Fruit fly (Drosophila melanogaster) whole organism, embryonic: ENCODE results near the gene tbrd-1.
A peak's percentile ranks its signal among the peaks of the same experiment; 100 is the strongest.

ENCODE experiments used
- ATbp ChIP-seq: fragments of 200-800 bp; sonication (Bioruptor generic); optimal IDR thresholded peaks from 2 replicates; lab custom pipeline; 2017; ENCODE audit warnings: missing biosample characterization, mild to moderate bottlenecking, missing genetic modification characterization, missing genetic modification reagents
- Asciz ChIP-seq: fragments of 200-800 bp; sonication (Bioruptor generic); optimal IDR thresholded peaks from 2 replicates; lab custom pipeline; 2017; ENCODE audit warnings: missing biosample characterization, mild to moderate bottlenecking, missing genetic modification characterization, missing genetic modification reagents
- CG10209 ChIP-seq: fragments of 200-800 bp; sonication (Bioruptor generic); optimal IDR thresholded peaks from 3 replicates; lab custom pipeline; 2017; ENCODE audit warnings: missing biosample characterization, mild to moderate bottlenecking, missing genetic modification characterization, missing genetic modification reagents
- CG12299 ChIP-seq: fragments of 200-800 bp; sonication (Bioruptor generic); optimal IDR thresholded peaks from 2 replicates; lab custom pipeline; 2018; ENCODE audit warnings: missing biosample characterization, mild to moderate bottlenecking, missing genetic modification characterization
- CG12391 ChIP-seq: fragments of 200-800 bp; sonication (Bioruptor generic); optimal IDR thresholded peaks from 3 replicates; lab custom pipeline; 2018; ENCODE audit warnings: missing biosample characterization, mild to moderate bottlenecking, missing genetic modification characterization, moderate library complexity
- CG13624 ChIP-seq: fragments of 200-800 bp; sonication (Bioruptor generic); optimal IDR thresholded peaks from 2 replicates; lab custom pipeline; 2016; ENCODE audit warnings: missing biosample characterization, missing genetic modification characterization
- CG15011 ChIP-seq: fragments of 200-800 bp; sonication (Bioruptor generic); optimal IDR thresholded peaks from 3 replicates; lab custom pipeline; 2018; ENCODE audit warnings: missing biosample characterization, mild to moderate bottlenecking, missing genetic modification characterization
- CG1602 ChIP-seq: fragments of 200-800 bp; sonication (Bioruptor generic); optimal IDR thresholded peaks from 3 replicates; lab custom pipeline; 2016; ENCODE audit warnings: missing biosample characterization, missing genetic modification characterization
- CG1647 ChIP-seq: fragments of 200-800 bp; sonication (Bioruptor generic); optimal IDR thresholded peaks from 3 replicates; lab custom pipeline; 2016; ENCODE audit warnings: missing biosample characterization, missing genetic modification characterization
- CG16815 ChIP-seq: fragments of 200-800 bp; sonication (Bioruptor generic); optimal IDR thresholded peaks from 3 replicates; lab custom pipeline; 2017; ENCODE audit warnings: missing biosample characterization, mild to moderate bottlenecking, missing genetic modification characterization
- CG17361 ChIP-seq: fragments of 200-800 bp; sonication (Bioruptor generic); IDR thresholded peaks from 3 replicates; pipeline ENCODE4 v1.3.6; 2022; ENCODE audit warnings: missing biosample characterization, missing genetic modification characterization
- CG17802 ChIP-seq: fragments of 200-800 bp; sonication (Bioruptor generic); optimal IDR thresholded peaks from 2 replicates; lab custom pipeline; 2018; ENCODE audit warnings: missing biosample characterization, mild to moderate bottlenecking, missing genetic modification characterization, moderate library complexity
- CG2129 ChIP-seq: fragments of 200-800 bp; sonication (Bioruptor generic); IDR thresholded peaks from 2 replicates; pipeline ENCODE4 v1.3.6; 2022; ENCODE audit warnings: missing biosample characterization, missing genetic modification characterization; ENCODE audit not compliant: partially characterized antibody
- CG31441 ChIP-seq: fragments of 200-800 bp; sonication (Bioruptor generic); IDR thresholded peaks from 2 replicates; pipeline ENCODE4 v1.3.6; 2022; ENCODE audit warnings: missing biosample characterization, missing genetic modification characterization
- CG4424 ChIP-seq: fragments of 200-800 bp; sonication (Bioruptor generic); optimal IDR thresholded peaks from 3 replicates; lab custom pipeline; 2016; ENCODE audit warnings: missing biosample characterization, missing genetic modification characterization
- CG8089 ChIP-seq: fragments of 200-800 bp; sonication (Bioruptor generic); optimal IDR thresholded peaks from 3 replicates; lab custom pipeline; 2016; ENCODE audit warnings: missing biosample characterization, missing genetic modification characterization
- CG8290 ChIP-seq, 3 experiments: fragments of 200-800 bp; sonication (Bioruptor generic); optimal IDR thresholded peaks; 2 replicates each; lab custom pipeline; 2016 to 2019; ENCODE audit warnings: missing biosample characterization in 3 of 3, missing genetic modification characterization in 3 of 3, mild to moderate bottlenecking in 2 of 3, moderate library complexity in 1 of 3
- Dek ChIP-seq: fragments of 200-800 bp; sonication (Bioruptor generic); optimal IDR thresholded peaks from 3 replicates; lab custom pipeline; 2019; ENCODE audit warnings: missing biosample characterization, mild to moderate bottlenecking, missing genetic modification characterization, moderate library complexity
- Doc3 ChIP-seq: fragments of 200-800 bp; sonication (Bioruptor generic); IDR thresholded peaks from 3 replicates; pipeline ENCODE4 v1.3.6; 2022; ENCODE audit warnings: missing biosample characterization, missing genetic modification characterization; ENCODE audit not compliant: partially characterized antibody
- Dp ChIP-seq: fragments of 200-800 bp; sonication (Bioruptor generic); optimal IDR thresholded peaks from 2 replicates; lab custom pipeline; 2018; ENCODE audit warnings: missing biosample characterization, mild to moderate bottlenecking, missing genetic modification characterization, moderate library complexity
- E2f2 ChIP-seq: fragments of 200-800 bp; sonication (Bioruptor generic); IDR thresholded peaks from 2 replicates; pipeline ENCODE4 v1.3.6; 2022; ENCODE audit warnings: missing biosample characterization, missing genetic modification characterization
- Gug ChIP-seq: fragments of 200-800 bp; sonication (Bioruptor generic); IDR thresholded peaks from 4 replicates; pipeline ENCODE4 v1.3.6; 2022; ENCODE audit warnings: missing biosample characterization, missing genetic modification characterization
- H15 ChIP-seq: fragments of 200-800 bp; sonication (Bioruptor generic); IDR thresholded peaks from 3 replicates; pipeline ENCODE4 v1.3.6; 2022; ENCODE audit warnings: missing biosample characterization, missing genetic modification characterization
- Hr3 ChIP-seq: fragments of 200-800 bp; sonication (Bioruptor generic); optimal IDR thresholded peaks from 3 replicates; lab custom pipeline; 2016; ENCODE audit warnings: missing biosample characterization, missing genetic modification characterization
- NC2β ChIP-seq: fragments of 200-800 bp; sonication (Bioruptor generic); optimal IDR thresholded peaks from 2 replicates; lab custom pipeline; 2016; ENCODE audit warnings: missing biosample characterization, missing genetic modification characterization
- Ptx1 ChIP-seq: fragments of 200-800 bp; sonication (Bioruptor generic); IDR thresholded peaks from 2 replicates; pipeline ENCODE4 v1.3.6; 2022; ENCODE audit warnings: missing biosample characterization, missing genetic modification characterization
- Side ChIP-seq: fragments of 200-800 bp; sonication (Bioruptor generic); optimal IDR thresholded peaks from 2 replicates; lab custom pipeline; 2016; ENCODE audit warnings: missing biosample characterization, missing genetic modification characterization
- Vsx1 ChIP-seq: fragments of 200-800 bp; sonication (Bioruptor generic); optimal IDR thresholded peaks from 2 replicates; lab custom pipeline; 2017; ENCODE audit warnings: missing biosample characterization, mild to moderate bottlenecking, missing genetic modification characterization, missing genetic modification reagents
- abd-A ChIP-seq: fragments of 200-800 bp; sonication (Bioruptor generic); optimal IDR thresholded peaks from 3 replicates; lab custom pipeline; 2019; ENCODE audit warnings: missing biosample characterization, mild to moderate bottlenecking, missing genetic modification characterization, moderate library complexity
- bcd ChIP-seq: fragments of 200-800 bp; sonication (Bioruptor generic); optimal IDR thresholded peaks from 2 replicates; lab custom pipeline; 2017; ENCODE audit warnings: missing biosample characterization, mild to moderate bottlenecking, missing genetic modification characterization
- bsh ChIP-seq, 2 experiments: fragments of 200-800 bp; sonication (Bioruptor generic); optimal IDR thresholded peaks; 2 replicates each; lab custom pipeline; 2017 to 2018; ENCODE audit warnings: mild to moderate bottlenecking in 2 of 2, missing biosample characterization in 2 of 2, missing genetic modification characterization in 2 of 2, moderate library complexity in 1 of 2
- crol ChIP-seq: fragments of 200-800 bp; sonication (Bioruptor generic); IDR thresholded peaks from 2 replicates; pipeline ENCODE4 v1.3.6; 2022; ENCODE audit warnings: missing biosample characterization, missing genetic modification characterization
- fd64A ChIP-seq: fragments of 200-800 bp; sonication (Bioruptor generic); optimal IDR thresholded peaks from 3 replicates; lab custom pipeline; 2018; ENCODE audit warnings: missing biosample characterization, mild to moderate bottlenecking, missing genetic modification characterization
- gcm ChIP-seq: fragments of 200-800 bp; sonication (Bioruptor generic); optimal IDR thresholded peaks from 2 replicates; lab custom pipeline; 2019; ENCODE audit warnings: missing biosample characterization, mild to moderate bottlenecking, missing genetic modification characterization, moderate library complexity
- h ChIP-seq: fragments of >200 bp; optimal IDR thresholded peaks from 2 replicates; lab custom pipeline; 2017
- hb ChIP-seq: fragments of 200-800 bp; sonication (Bioruptor generic); IDR thresholded peaks from 3 replicates; pipeline ENCODE4 v1.3.6; 2022; ENCODE audit warnings: missing biosample characterization, missing genetic modification characterization; ENCODE audit not compliant: partially characterized antibody
- hth ChIP-seq: fragments of >200 bp; optimal IDR thresholded peaks from 2 replicates; lab custom pipeline; 2017; ENCODE audit warnings: inconsistent platforms
- lilli ChIP-seq: fragments of 200-800 bp; sonication (Bioruptor generic); optimal IDR thresholded peaks from 3 replicates; lab custom pipeline; 2016; ENCODE audit warnings: missing biosample characterization, missing genetic modification characterization
- mirr ChIP-seq: fragments of 200-800 bp; sonication (Bioruptor generic); optimal IDR thresholded peaks from 3 replicates; lab custom pipeline; 2018; ENCODE audit warnings: missing biosample characterization, mild to moderate bottlenecking, missing genetic modification characterization
- mld ChIP-seq: fragments of 200-800 bp; sonication (Bioruptor generic); IDR thresholded peaks from 3 replicates; pipeline ENCODE4 v1.3.6; 2022; ENCODE audit warnings: missing biosample characterization, missing genetic modification characterization; ENCODE audit not compliant: partially characterized antibody
- pfk ChIP-seq: fragments of 200-800 bp; sonication (Bioruptor generic); optimal IDR thresholded peaks from 2 replicates; lab custom pipeline; 2018; ENCODE audit warnings: missing biosample characterization, mild to moderate bottlenecking, missing genetic modification characterization, moderate library complexity
- psq ChIP-seq: fragments of 200-800 bp; sonication (Bioruptor generic); optimal IDR thresholded peaks from 2 replicates; lab custom pipeline; 2017; ENCODE audit warnings: missing biosample characterization, missing genetic modification characterization
- ranshi ChIP-seq: fragments of 200-800 bp; sonication (Bioruptor generic); IDR thresholded peaks from 2 replicates; pipeline ENCODE4 v1.3.6; 2022; ENCODE audit warnings: missing biosample characterization, missing genetic modification characterization
- ro ChIP-seq: fragments of 200-800 bp; sonication (Bioruptor generic); IDR thresholded peaks from 2 replicates; pipeline ENCODE4 v1.3.6; 2022; ENCODE audit warnings: missing biosample characterization, missing genetic modification characterization
- sens ChIP-seq: fragments of 200-800 bp; sonication (Bioruptor generic); peaks from one replicate; lab custom pipeline; 2016; ENCODE audit warnings: missing biosample characterization, missing genetic modification characterization
- sima ChIP-seq: fragments of 200-800 bp; sonication (Bioruptor generic); optimal IDR thresholded peaks from 2 replicates; lab custom pipeline; 2016; ENCODE audit warnings: missing biosample characterization, missing genetic modification characterization
- slbo ChIP-seq: fragments of 200-800 bp; sonication (Bioruptor generic); IDR thresholded peaks from 2 replicates; pipeline ENCODE4 v1.3.6; 2022; ENCODE audit warnings: missing biosample characterization, missing genetic modification characterization
- vfl ChIP-seq: fragments of 200-800 bp; sonication (Bioruptor generic); optimal IDR thresholded peaks from 2 replicates; lab custom pipeline; 2016; ENCODE audit warnings: missing biosample characterization, missing genetic modification characterization
- wek ChIP-seq: fragments of 200-800 bp; sonication (Bioruptor generic); optimal IDR thresholded peaks from 3 replicates; lab custom pipeline; 2018; ENCODE audit warnings: missing biosample characterization, mild to moderate bottlenecking, missing genetic modification characterization, moderate library complexity
- zf30C ChIP-seq: fragments of 200-800 bp; sonication (Bioruptor generic); optimal IDR thresholded peaks from 3 replicates; lab custom pipeline; 2018; ENCODE audit warnings: missing biosample characterization, mild to moderate bottlenecking, missing genetic modification characterization

Gene tbrd-1

dm6 chr3R:23867825-23868224 lies 25.5 kb downstream of the tbrd-1 start (continued):
- 0 out of 3 replicates have a peak, but pooled peaks have one; percentile 20 for TF ChIP-seq H15 (GFP tag; lab: Robert Waterston, UW)
- TF ChIP-seq CG17361 (GFP tag; lab: Robert Waterston, UW): 0 out of 3 replicates have a peak, but pooled peaks have one; percentile 10

dm6 chr3R:23867194-23867593 lies 26.2 kb downstream of the tbrd-1 start:
- no peak for TF ChIP-seq CG8290 (GFP tag; optimal IDR thresholded peaks at IDR 0.05; lab: Kevin White, UChicago)
- TF ChIP-seq CG8290 (tag; optimal IDR thresholded peaks at IDR 0.05; lab: Kevin White, UChicago): no peak
- TF ChIP-seq CG1602: no peak
- no peak for TF ChIP-seq CG2129
- TF ChIP-seq CG31441: no peak
- no peak for TF ChIP-seq h (lab: Kevin White, UChicago)
- TF ChIP-seq Ptx1: no peak
- TF ChIP-seq ATbp (GFP tag; lab: Kevin White, UChicago): peak; percentile 37
- TF ChIP-seq mld (GFP tag; lab: Robert Waterston, UW): no peak
- no peak for TF ChIP-seq CG17802 (tag; lab: Kevin White, UChicago)
- no peak for TF ChIP-seq vfl (GFP tag; lab: Kevin White, UChicago)
- TF ChIP-seq wek (GFP tag; lab: Kevin White, UChicago): peak; percentile 15
- no peak for TF ChIP-seq pfk (GFP tag; lab: Kevin White, UChicago)
- TF ChIP-seq lilli (GFP tag; lab: Kevin White, UChicago): no peak
- TF ChIP-seq Doc3 (GFP tag; lab: Robert Waterston, UW): no peak
- no peak for TF ChIP-seq CG16815
- no peak for TF ChIP-seq crol (GFP tag; lab: Robert Waterston, UW)
- no peak for TF ChIP-seq CG10209
- no peak for TF ChIP-seq zf30C
- TF ChIP-seq hb (GFP tag; lab: Robert Waterston, UW): no peak
- TF ChIP-seq psq (GFP tag; lab: Kevin White, UChicago): no peak
- TF ChIP-seq fd64A (GFP tag; lab: Kevin White, UChicago): peak; percentile 48
- TF ChIP-seq mirr (GFP tag; lab: Kevin White, UChicago): no peak
- TF ChIP-seq hth (lab: Kevin White, UChicago): no peak
- TF ChIP-seq Gug (GFP tag; lab: Robert Waterston, UW): no peak
- no peak for TF ChIP-seq Dp (GFP tag; lab: Kevin White, UChicago)
- TF ChIP-seq CG12391 (tag; lab: Kevin White, UChicago): no peak
- TF ChIP-seq Asciz: peak; percentile 26
- TF ChIP-seq Vsx1 (GFP tag; lab: Kevin White, UChicago): no peak
- TF ChIP-seq E2f2: no peak
- peak in 1 of 2 experiments; percentile 13 for TF ChIP-seq bsh (GFP tag; optimal IDR thresholded peaks at IDR 0.05; lab: Kevin White, UChicago)
- TF ChIP-seq abd-A: no peak
- no peak for TF ChIP-seq Side (GFP tag; lab: Kevin White, UChicago)
- no peak for TF ChIP-seq CG1647 (GFP tag; lab: Kevin White, UChicago)
- TF ChIP-seq ro: no peak
- TF ChIP-seq bcd: no peak
- TF ChIP-seq CG12299 (tag; lab: Kevin White, UChicago): no peak
- TF ChIP-seq CG8089 (GFP tag; lab: Kevin White, UChicago): no peak
- TF ChIP-seq slbo: no peak
- no peak for TF ChIP-seq Dek (tag; lab: Kevin White, UChicago)
- TF ChIP-seq CG15011 (GFP tag; lab: Kevin White, UChicago): no peak
- TF ChIP-seq ranshi: no peak
- no peak for TF ChIP-seq CG4424 (GFP tag; lab: Kevin White, UChicago)
- no peak for TF ChIP-seq Hr3 (GFP tag; lab: Kevin White, UChicago)
- no peak for TF ChIP-seq NC2β (GFP tag; lab: Kevin White, UChicago)
- TF ChIP-seq sima (GFP tag; lab: Kevin White, UChicago): no peak
- TF ChIP-seq sens (GFP tag; lab: Kevin White, UChicago): peak; percentile 80
- TF ChIP-seq CG13624 (GFP tag; lab: Kevin White, UChicago): no peak
- TF ChIP-seq gcm (GFP tag; lab: Kevin White, UChicago): peak; percentile 52
